Worm (Caenorhabditis elegans): Measurements from ENCODE around the gene C03B1.10.

ce11 chrX:6333998-6334397 lies 23.7 kb downstream of the C03B1.10 start, which contains the start of gene col-171:
- TF ChIP-seq hnd-1 (tag; optimal IDR thresholded peaks at IDR 0.05): no peak
- TF ChIP-seq ama-1 (optimal IDR thresholded peaks at IDR 0.05): no peak
- TF ChIP-seq pes-1 (GFP tag; IDR thresholded peaks at IDR 0.05): no peak
- TF ChIP-seq ets-7 (tag; optimal IDR thresholded peaks at IDR 0.05): no peak
- TF ChIP-seq tra-4 (tag; optimal IDR thresholded peaks at IDR 0.05): no peak
- no peak for TF ChIP-seq scrt-1 (GFP tag; IDR thresholded peaks at IDR 0.05)
- no peak for TF ChIP-seq sea-1 (GFP tag; conservative IDR thresholded peaks at IDR 0.05)
- TF ChIP-seq flt-1 (GFP tag; IDR thresholded peaks at IDR 0.05): no peak

Data from whole organism, early embryonic.